Fruit fly (Drosophila melanogaster): ENCODE measurements around the gene ArgRS.

ArgRS gene

dm6 chrX:15889780-15890608 is 46.0 kb upstream of the ArgRS start, which contains the start of the genes MSBP and CG15916:
Gene MSBP, minus strand, starts transcription at chrX:15890109.
Gene CG15916, plus strand, starts transcription at chrX:15890589.
- TF ChIP-seq lz (GFP tag; optimal IDR thresholded peaks at IDR 0.05), result no peak
- TF ChIP-seq Blimp-1 (GFP tag; optimal IDR thresholded peaks at IDR 0.05), result no peak
- no peak for TF ChIP-seq Eip75B (GFP tag; optimal IDR thresholded peaks at IDR 0.05)
- peak in 1 of 2 experiments; percentile 45 for TF ChIP-seq ss (GFP tag; optimal IDR thresholded peaks at IDR 0.05)
- peak; percentile 44 for TF ChIP-seq CG4318 (GFP tag; optimal IDR thresholded peaks at IDR 0.05)
- peak; percentile 8 for TF ChIP-seq CG6808 (GFP tag; optimal IDR thresholded peaks at IDR 0.05)
- TF ChIP-seq net (GFP tag; optimal IDR thresholded peaks at IDR 0.05), result no peak
- no peak for TF ChIP-seq CG3919 (GFP tag; optimal IDR thresholded peaks at IDR 0.05)
- TF ChIP-seq CG10669 (GFP tag; optimal IDR thresholded peaks at IDR 0.05), result peak; percentile 28
- TF ChIP-seq CG6276 (GFP tag; optimal IDR thresholded peaks at IDR 0.05), result no peak
- peak; percentile 18 for TF ChIP-seq CG34406 (GFP tag; optimal IDR thresholded peaks at IDR 0.05)
- TF ChIP-seq salr (GFP tag; optimal IDR thresholded peaks at IDR 0.05), result peak in 1 of 2 experiments; percentile 24
- TF ChIP-seq CG11294 (GFP tag; IDR thresholded peaks at IDR 0.05), result no peak
- peak; percentile 98 for TF ChIP-seq svp (GFP tag)
- TF ChIP-seq CG6792 (GFP tag; optimal IDR thresholded peaks at IDR 0.05), result no peak
- peak; percentile 29 for TF ChIP-seq fd59A (GFP tag; optimal IDR thresholded peaks at IDR 0.05)
- no peak for TF ChIP-seq dac (GFP tag; optimal IDR thresholded peaks at IDR 0.05)
- no peak; the same call in 2 of the 3 replicates for TF ChIP-seq eg (GFP tag; IDR thresholded peaks at IDR 0.05)
- TF ChIP-seq CG8319 (GFP tag; optimal IDR thresholded peaks at IDR 0.05), result no peak
- no peak for TF ChIP-seq fkh (GFP tag; optimal IDR thresholded peaks at IDR 0.05)
- no peak for TF ChIP-seq dsx (GFP tag; optimal IDR thresholded peaks at IDR 0.05; ENCODE audit: poor library complexity, severe bottlenecking)
- no peak for TF ChIP-seq spab (GFP tag; optimal IDR thresholded peaks at IDR 0.05)
- peak; percentile 2 for TF ChIP-seq Ets96B (tag; optimal IDR thresholded peaks at IDR 0.05)
- no peak for TF ChIP-seq CG6854 (GFP tag; optimal IDR thresholded peaks at IDR 0.05)
- TF ChIP-seq fd85E (GFP tag; optimal IDR thresholded peaks at IDR 0.05), result no peak
- TF ChIP-seq OdsH (GFP tag; optimal IDR thresholded peaks at IDR 0.05), result peak; percentile 54
- peak; percentile 21 for TF ChIP-seq achi (GFP tag; optimal IDR thresholded peaks at IDR 0.05)
- peak; percentile 3 for TF ChIP-seq Lpt (GFP tag; optimal IDR thresholded peaks at IDR 0.05)
- peak; percentile 15 for TF ChIP-seq Hr39 (GFP tag; optimal IDR thresholded peaks at IDR 0.05)
- no peak for TF ChIP-seq CG7368 (GFP tag; optimal IDR thresholded peaks at IDR 0.05)
- TF ChIP-seq Hr4 (GFP tag; optimal IDR thresholded peaks at IDR 0.05), result peak; percentile 8
- TF ChIP-seq CG15336 (GFP tag; IDR thresholded peaks at IDR 0.05), result no peak
- TF ChIP-seq CG31627 (GFP tag; optimal IDR thresholded peaks at IDR 0.05), result peak; percentile 26
- TF ChIP-seq Smox (GFP tag; optimal IDR thresholded peaks at IDR 0.05), result no peak
- TF ChIP-seq Sox15 (GFP tag; optimal IDR thresholded peaks at IDR 0.05), result peak; percentile 41
- TF ChIP-seq CG10631 (GFP tag; optimal IDR thresholded peaks at IDR 0.05), result peak; percentile 41
- TF ChIP-seq Sox102F (GFP tag; optimal IDR thresholded peaks at IDR 0.05), result no peak
- no peak for TF ChIP-seq Sox14 (GFP tag; optimal IDR thresholded peaks at IDR 0.05)
- peak; percentile 38; the same call in 1 of the 2 replicates for TF ChIP-seq Gug (GFP tag; IDR thresholded peaks at IDR 0.05)
- no peak for TF ChIP-seq CG32006 (GFP tag; optimal IDR thresholded peaks at IDR 0.05)
- peak; percentile 12 for TF ChIP-seq CG11902 (GFP tag; optimal IDR thresholded peaks at IDR 0.05)
- no peak for TF ChIP-seq CG8119 (GFP tag; IDR thresholded peaks at IDR 0.05)
- TF ChIP-seq CG9139 (GFP tag; optimal IDR thresholded peaks at IDR 0.05), result no peak
- peak; percentile 37 for TF ChIP-seq acj6 (GFP tag; optimal IDR thresholded peaks at IDR 0.05)
- TF ChIP-seq esn (GFP tag; optimal IDR thresholded peaks at IDR 0.05), result peak; percentile 28
- no peak for TF ChIP-seq CG6163 (GFP tag; IDR thresholded peaks at IDR 0.05)
- no peak for TF ChIP-seq CG8632 (GFP tag; optimal IDR thresholded peaks at IDR 0.05)
- TF ChIP-seq CG16779 (tag; optimal IDR thresholded peaks at IDR 0.05), result no peak
- TF ChIP-seq CG11762 (GFP tag; optimal IDR thresholded peaks at IDR 0.05; ENCODE audit: insufficient read depth), result no peak
- no peak for TF ChIP-seq CG1621 (tag; optimal IDR thresholded peaks at IDR 0.05)
